Worm (Caenorhabditis elegans): ENCODE measurements around the gene C44C10.15.

Gene C44C10.15

DNA sequence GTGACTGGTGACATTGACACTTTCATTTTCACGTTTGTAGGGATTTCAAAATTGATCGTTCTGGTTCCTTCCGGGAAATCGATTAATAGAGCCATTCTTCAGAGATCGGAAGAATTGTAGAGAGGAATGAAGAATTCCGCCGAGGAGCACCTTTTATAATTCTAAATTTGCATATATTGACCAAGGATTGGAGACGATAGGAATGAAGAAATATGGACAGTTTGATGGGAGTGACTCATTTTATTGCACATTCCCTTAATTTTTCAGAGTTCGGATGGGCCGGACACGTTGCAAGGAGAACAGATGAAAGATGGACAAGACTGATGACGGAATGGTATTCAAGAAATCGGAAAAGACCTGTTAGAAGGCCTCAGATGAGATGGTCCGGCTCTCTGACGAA is at the start of gene C44C10.15:
Gene C44C10.15, minus strand, starts transcription at position 101 of the 400 bp plus-strand sequence.
- TF ChIP-seq nhr-129 (tag; optimal IDR thresholded peaks at IDR 0.05), result no peak
- no peak for TF ChIP-seq nhr-6 (tag; optimal IDR thresholded peaks at IDR 0.05)
- no peak for TF ChIP-seq ama-1 (optimal IDR thresholded peaks at IDR 0.05)
- no peak for TF ChIP-seq nhr-25 (tag; optimal IDR thresholded peaks at IDR 0.05)
- TF ChIP-seq nhr-10 (tag; optimal IDR thresholded peaks at IDR 0.05), result no peak
- no peak for TF ChIP-seq ZK546.5 (tag; optimal IDR thresholded peaks at IDR 0.05)
- no peak for TF ChIP-seq skn-1 (tag; optimal IDR thresholded peaks at IDR 0.05)
- TF ChIP-seq blmp-1 (tag; optimal IDR thresholded peaks at IDR 0.05; ENCODE audit: insufficient read depth), result no peak
- TF ChIP-seq ztf-4 (tag; optimal IDR thresholded peaks at IDR 0.05), result no peak
- TF ChIP-seq sem-4 (tag; optimal IDR thresholded peaks at IDR 0.05), result no peak
- TF ChIP-seq gmeb-1 (tag; optimal IDR thresholded peaks at IDR 0.05), result no peak
- no peak for TF ChIP-seq crh-2 (tag; optimal IDR thresholded peaks at IDR 0.05)

DNA sequence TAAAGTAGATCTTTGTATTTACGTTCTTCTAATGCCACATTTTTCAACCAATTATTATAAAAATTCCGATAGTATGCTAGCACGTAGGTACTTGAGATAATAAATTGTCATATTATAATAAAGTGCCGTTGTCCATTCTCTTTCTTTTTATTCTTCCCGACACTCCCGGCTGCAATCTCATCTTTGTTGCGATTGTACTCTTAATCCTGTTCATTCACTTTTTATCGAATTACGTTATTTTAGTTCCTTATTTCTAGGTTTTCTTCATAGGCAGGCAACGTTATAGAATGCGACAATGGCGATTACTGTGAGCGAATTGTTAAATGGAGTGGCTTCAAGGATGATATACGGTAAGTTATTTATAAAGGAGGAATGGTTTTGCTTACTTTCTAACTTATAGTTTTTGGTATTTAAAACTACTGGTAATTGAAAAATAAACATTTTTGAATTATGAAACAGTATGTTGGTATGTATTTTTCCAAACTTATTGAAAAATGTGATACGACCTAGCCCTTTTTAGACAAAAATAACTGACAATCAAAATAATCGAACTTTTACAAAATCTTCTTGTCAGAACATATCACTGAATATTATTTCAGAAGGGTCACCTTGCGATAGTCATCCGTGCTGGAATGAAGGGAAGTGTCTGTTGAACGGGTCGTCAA is 45.8 kb upstream of the C44C10.15 start, which contains the start of gene C40H5.2:
Gene C40H5.2, plus strand, starts transcription at position 256 of the 665 bp plus-strand sequence.
- TF ChIP-seq peb-1 (tag; optimal IDR thresholded peaks at IDR 0.05) (no peak), ZK546.5 (tag; optimal IDR thresholded peaks at IDR 0.05) (no peak), C34F6.9 (tag; optimal IDR thresholded peaks at IDR 0.05) (no peak), ztf-11 (tag; optimal IDR thresholded peaks at IDR 0.05) (no peak), unc-39 (tag; optimal IDR thresholded peaks at IDR 0.05) (no peak), dmd-4 (tag; optimal IDR thresholded peaks at IDR 0.05) (no peak), nhr-11 (tag; optimal IDR thresholded peaks at IDR 0.05) (no peak), nhr-12 (tag; optimal IDR thresholded peaks at IDR 0.05) (no peak), nhr-77 (tag; optimal IDR thresholded peaks at IDR 0.05) (no peak), egl-27 (tag; optimal IDR thresholded peaks at IDR 0.05) (no peak), ceh-82 (tag; optimal IDR thresholded peaks at IDR 0.05) (no peak), lin-11 (tag; optimal IDR thresholded peaks at IDR 0.05) (no peak), ztf-1 (GFP tag; conservative IDR thresholded peaks at IDR 0.05) (no peak), unc-55 (GFP tag; optimal IDR thresholded peaks at IDR 0.05) (no peak)

DNA sequence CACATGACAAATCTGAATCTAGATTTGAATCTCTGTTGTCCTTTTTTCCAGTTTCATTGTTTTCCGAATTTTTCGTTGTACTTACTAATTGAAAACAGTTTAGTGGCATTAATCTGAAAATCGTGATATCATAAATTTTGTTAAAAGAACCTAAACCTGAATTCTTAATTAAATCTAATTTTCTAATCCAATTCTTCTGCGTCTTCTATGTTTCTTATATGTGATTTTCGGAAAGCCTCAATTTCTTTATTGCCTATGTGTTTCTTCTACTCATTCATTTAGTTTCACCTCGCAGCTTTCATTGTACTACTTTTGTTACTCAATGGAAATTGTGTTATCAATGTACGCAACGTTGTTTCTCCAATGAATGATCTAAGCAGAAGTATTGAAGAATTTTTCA is 43.6 kb upstream of the C44C10.15 start:
- no peak for TF ChIP-seq sma-9 (GFP tag; optimal IDR thresholded peaks at IDR 0.05)
- no peak for TF ChIP-seq sma-9 (tag; optimal IDR thresholded peaks at IDR 0.05)

DNA sequence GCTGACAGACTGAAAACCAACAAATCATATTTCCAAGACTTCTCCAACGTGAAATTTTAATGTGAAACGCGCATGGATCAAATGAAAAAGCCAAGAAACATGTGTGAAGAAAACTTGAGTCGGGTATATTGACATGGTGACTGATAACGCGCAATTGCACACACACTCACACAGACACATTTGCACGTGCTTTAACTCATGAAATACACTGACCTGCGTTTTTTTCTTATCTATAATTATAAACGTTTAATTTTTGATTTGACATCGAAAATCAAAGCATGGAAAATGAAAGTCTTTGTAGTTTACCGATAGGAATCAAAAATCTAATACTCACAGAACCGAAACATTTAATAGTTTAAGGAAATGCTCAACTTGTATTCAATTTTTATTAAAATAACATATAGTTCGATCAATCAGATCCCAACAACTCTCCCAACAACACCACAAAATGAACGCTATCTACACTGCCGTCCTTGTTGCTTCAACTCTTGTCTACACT is 38.5 kb upstream of the C44C10.15 start, which contains the start of gene nspa-9:
Gene nspa-9, plus strand, starts transcription at position 449 of the 499 bp plus-strand sequence.
- TF ChIP-seq crh-2 (tag; optimal IDR thresholded peaks at IDR 0.05), result peak; percentile 45
- TF ChIP-seq sma-9 (GFP tag; optimal IDR thresholded peaks at IDR 0.05), result peak; percentile 77
- TF ChIP-seq sma-9 (tag; optimal IDR thresholded peaks at IDR 0.05), result no peak
- TF ChIP-seq fos-1 (tag; optimal IDR thresholded peaks at IDR 0.05), result peak; percentile 90
- TF ChIP-seq blmp-1 (tag; optimal IDR thresholded peaks at IDR 0.05; ENCODE audit: insufficient read depth), result no peak
- TF ChIP-seq lin-13 (GFP tag; optimal IDR thresholded peaks at IDR 0.05), result no peak
- TF ChIP-seq elt-1 (tag; optimal IDR thresholded peaks at IDR 0.05), result no peak
- TF ChIP-seq sem-4 (tag; optimal IDR thresholded peaks at IDR 0.05), result no peak
- no peak for TF ChIP-seq nhr-237 (tag; optimal IDR thresholded peaks at IDR 0.05)
- TF ChIP-seq nhr-6 (tag; optimal IDR thresholded peaks at IDR 0.05), result no peak
- TF ChIP-seq unc-55 (GFP tag; optimal IDR thresholded peaks at IDR 0.05), result no peak
- no peak for TF ChIP-seq unc-62 (GFP tag; optimal IDR thresholded peaks at IDR 0.05)
- TF ChIP-seq gmeb-1 (tag; optimal IDR thresholded peaks at IDR 0.05), result peak; percentile 31
- TF ChIP-seq mbf-1 (tag; optimal IDR thresholded peaks at IDR 0.05), result no peak
- TF ChIP-seq nhr-11 (tag; optimal IDR thresholded peaks at IDR 0.05), result no peak
- TF ChIP-seq R02D3.7 (tag; optimal IDR thresholded peaks at IDR 0.05), result no peak
- no peak for TF ChIP-seq ztf-1 (GFP tag; conservative IDR thresholded peaks at IDR 0.05)
- no peak for TF ChIP-seq unc-39 (tag; optimal IDR thresholded peaks at IDR 0.05)
- TF ChIP-seq nhr-21 (tag; optimal IDR thresholded peaks at IDR 0.05), result no peak
- peak; percentile 39 for TF ChIP-seq F13H6.1 (tag; optimal IDR thresholded peaks at IDR 0.05)
- TF ChIP-seq zag-1 (tag; optimal IDR thresholded peaks at IDR 0.05), result no peak
- no peak for TF ChIP-seq ztf-11 (tag; optimal IDR thresholded peaks at IDR 0.05)
- TF ChIP-seq mdl-1 (tag; optimal IDR thresholded peaks at IDR 0.05), result peak; percentile 39 to 50
